Worm (Caenorhabditis elegans) whole organism, L4/young adult: ENCODE results near the gene mig-15.

Experiments
- W03F9.2 ChIP-seq: fragments of 150-350 bp; optimal IDR thresholded peaks from 2 replicates; lab custom pipeline; 2014; ENCODE audit warnings: missing biosample characterization, missing genetic modification characterization
- him-1 ChIP-seq: sonication (generic microtip); optimal IDR thresholded peaks from 2 replicates; lab custom pipeline; 2016; ENCODE audit warnings: missing genotype, missing genetic modification reagents, missing genetic modification characterization, missing compliant biosample characterization

DNA sequence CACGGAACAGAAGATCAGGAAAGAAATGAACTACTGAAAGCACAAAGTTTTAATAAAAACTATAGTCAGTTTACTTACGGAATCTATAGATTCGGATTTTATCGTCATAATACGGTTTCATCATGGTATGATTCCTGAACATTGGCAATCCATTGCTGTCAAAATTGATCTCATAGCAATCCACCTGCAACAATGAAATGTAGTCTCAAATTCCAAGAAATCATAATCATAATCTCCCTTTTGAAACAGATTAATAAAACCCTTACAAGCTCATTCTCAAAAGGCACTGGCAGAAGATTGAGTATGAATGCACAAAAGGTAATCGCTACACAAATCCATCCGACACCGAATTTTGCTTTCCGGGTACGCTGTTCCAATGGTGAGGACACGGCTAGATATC is 33.9 kb upstream of the mig-15 start:
- TF ChIP-seq him-1 (tag; lab: Kevin White, UChicago), result no peak
- no peak for TF ChIP-seq W03F9.2 (tag; lab: Kevin White, UChicago)
